Worm (Caenorhabditis elegans): ENCODE measurements around the gene ZK742.7.

DNA sequence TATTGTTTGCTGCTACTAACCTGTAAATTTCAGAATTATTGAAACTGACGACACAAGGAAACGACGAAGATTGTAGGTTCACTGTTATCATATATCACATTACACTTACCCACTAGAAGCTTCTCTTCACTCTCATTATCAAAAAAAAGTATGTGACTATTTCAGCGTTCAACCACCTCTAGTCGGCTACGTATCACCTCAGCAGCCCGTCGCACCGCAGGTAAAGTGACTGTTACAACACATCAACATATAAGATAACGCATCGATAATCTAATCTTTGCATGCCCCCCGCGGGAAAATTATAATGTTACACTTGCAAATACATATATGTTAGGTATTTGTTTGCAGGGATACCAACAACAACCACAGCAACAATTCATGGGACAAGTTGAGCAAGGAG is 11.5 kb upstream of the ZK742.7 start:
- TF ChIP-seq ceh-39 (tag; optimal IDR thresholded peaks at IDR 0.05) (no peak), sem-2 (GFP tag; optimal IDR thresholded peaks at IDR 0.05) (no peak), flh-1 (GFP tag; optimal IDR thresholded peaks at IDR 0.05) (no peak)
